Fruit fly (Drosophila melanogaster): ENCODE data around the gene pasha.

The pasha gene

DNA sequence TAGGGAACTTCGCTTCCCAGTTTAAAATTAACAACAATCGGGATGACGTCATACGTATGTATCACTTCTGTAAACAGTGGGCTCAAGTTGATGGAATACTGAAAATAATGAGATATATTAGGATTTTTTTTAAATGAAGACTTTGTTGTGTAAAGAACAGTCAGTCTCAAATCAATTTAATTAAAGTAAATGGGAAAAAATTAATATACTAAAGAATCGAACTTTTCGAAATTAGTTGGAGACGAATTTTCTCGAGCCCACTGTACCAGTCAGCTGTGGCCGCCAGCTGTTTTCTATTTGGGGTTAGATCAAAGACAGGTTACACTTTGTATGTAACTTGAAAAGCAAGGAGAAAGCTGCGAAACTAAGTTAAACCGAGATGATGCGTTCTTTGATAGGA is 29.4 kb upstream of the pasha start, which contains the start of gene CG1635 (continued):
- TF ChIP-seq Rfx (GFP tag; IDR thresholded peaks at IDR 0.05) (peak; percentile 99), bowl (GFP tag; IDR thresholded peaks at IDR 0.05) (peak; percentile 99), CG17829 (tag; optimal IDR thresholded peaks at IDR 0.05) (peak; percentile 100), Med (GFP tag) (peak; percentile 99), CG13287 (GFP tag; IDR thresholded peaks at IDR 0.05; ENCODE audit: partially characterized antibody) (peak; percentile 84), pnt (GFP tag; optimal IDR thresholded peaks at IDR 0.05) (peak; percentile 87), pho (GFP tag; optimal IDR thresholded peaks at IDR 0.05) (peak; percentile 99), CG12236 (GFP tag; optimal IDR thresholded peaks at IDR 0.05) (peak; percentile 94), CG18011 (GFP tag; optimal IDR thresholded peaks at IDR 0.05) (peak; percentile 93), CG34376 (GFP tag; optimal IDR thresholded peaks at IDR 0.05) (peak; percentile 100), CG32532 (GFP tag; IDR thresholded peaks at IDR 0.05) (peak; percentile 100), grn (GFP tag; optimal IDR thresholded peaks at IDR 0.05) (no peak), croc (GFP tag; conservative IDR thresholded peaks at IDR 0.05) (peak; percentile 98), Six4 (GFP tag; optimal IDR thresholded peaks at IDR 0.05) (peak; percentile 98), ham (GFP tag; IDR thresholded peaks at IDR 0.05) (peak; percentile 98), CG6813 (GFP tag; optimal IDR thresholded peaks at IDR 0.05) (peak; percentile 99), prd (optimal IDR thresholded peaks at IDR 0.05) (no peak), prd (GFP tag; IDR thresholded peaks at IDR 0.05) (peak; percentile 99), Oli (tag; optimal IDR thresholded peaks at IDR 0.05) (peak; percentile 100), sima (GFP tag; optimal IDR thresholded peaks at IDR 0.05) (peak; percentile 70), Bdp1 (GFP tag; optimal IDR thresholded peaks at IDR 0.05) (peak; percentile 94), dm (GFP tag; optimal IDR thresholded peaks at IDR 0.05) (peak; percentile 97), CG33213 (GFP tag; optimal IDR thresholded peaks at IDR 0.05) (peak; percentile 93), Mad (GFP tag; optimal IDR thresholded peaks at IDR 0.05) (peak; percentile 99), E2f1 (GFP tag; IDR thresholded peaks at IDR 0.05) (peak; percentile 99), Hsf (GFP tag; optimal IDR thresholded peaks at IDR 0.05) (peak; percentile 99), CG1832 (GFP tag; optimal IDR thresholded peaks at IDR 0.05) (no peak), ci (GFP tag; IDR thresholded peaks at IDR 0.05) (peak; percentile 100), Hey (tag; optimal IDR thresholded peaks at IDR 0.05) (peak; percentile 95), CG17359 (tag; optimal IDR thresholded peaks at IDR 0.05) (peak; percentile 100), odd (GFP tag; optimal IDR thresholded peaks at IDR 0.05) (peak; percentile 100), vnd (GFP tag; IDR thresholded peaks at IDR 0.05; ENCODE audit: partially characterized antibody) (peak; percentile 70), CG4328 (GFP tag; optimal IDR thresholded peaks at IDR 0.05) (peak; percentile 99), cas (GFP tag; IDR thresholded peaks at IDR 0.05) (peak; percentile 99), CG8290 (GFP tag; optimal IDR thresholded peaks at IDR 0.05) (peak; percentile 96), CG8290 (tag; optimal IDR thresholded peaks at IDR 0.05) (peak; percentile 95 to 99), Dbx (GFP tag; IDR thresholded peaks at IDR 0.05) (peak; percentile 99), schlank (tag; optimal IDR thresholded peaks at IDR 0.05) (peak; percentile 99), Mrtf (GFP tag; IDR thresholded peaks at IDR 0.05) (peak; percentile 99), Scr (GFP tag; IDR thresholded peaks at IDR 0.05; ENCODE audit: partially characterized antibody) (peak; percentile 64), phol (tag; optimal IDR thresholded peaks at IDR 0.05) (peak; percentile 99), CG6254 (GFP tag; optimal IDR thresholded peaks at IDR 0.05) (peak; percentile 97), ind (GFP tag; optimal IDR thresholded peaks at IDR 0.05) (peak; percentile 99), Atf-2 (GFP tag; optimal IDR thresholded peaks at IDR 0.05) (peak; percentile 97), pb (GFP tag; optimal IDR thresholded peaks at IDR 0.05) (peak; percentile 97), Dp (GFP tag; optimal IDR thresholded peaks at IDR 0.05) (peak; percentile 51), MESR4 (GFP tag; optimal IDR thresholded peaks at IDR 0.05) (peak; percentile 92), CG10274 (GFP tag; optimal IDR thresholded peaks at IDR 0.05) (peak; percentile 94), CG1792 (GFP tag; optimal IDR thresholded peaks at IDR 0.05) (peak; percentile 97), lov (optimal IDR thresholded peaks at IDR 0.05) (no peak), lov (GFP tag; IDR thresholded peaks at IDR 0.05) (peak; percentile 98), HLH4C (GFP tag; IDR thresholded peaks at IDR 0.05; ENCODE audit: partially characterized antibody) (peak; percentile 32; the same call in 2 of the 3 replicates)

Measured in whole organism, embryonic.